Worm (Caenorhabditis elegans) whole organism, L2 larva: ENCODE results near the gene pqn-2.
"Not testable (repeated sequence)": the region's sequence is repeated elsewhere in the genome, so short reads cannot be mapped to it uniquely, and the experiment has no call there.

Experiments
- C34F6.9 ChIP-seq: fragments of 150-350 bp; optimal IDR thresholded peaks from 2 replicates; lab custom pipeline; 2014; ENCODE audit warnings: missing biosample characterization, missing genetic modification characterization
- F13H6.1 ChIP-seq: sonication (generic microtip); optimal IDR thresholded peaks from 2 replicates; lab custom pipeline; 2016; ENCODE audit warnings: missing genetic modification characterization, missing compliant biosample characterization
- R02D3.7 ChIP-seq: fragments of 150-350 bp; optimal IDR thresholded peaks from 2 replicates; lab custom pipeline; 2014; ENCODE audit warnings: missing biosample characterization, missing genetic modification characterization
- Y55F3AM.14 ChIP-seq: fragments of 200-800 bp; sonication (Bioruptor generic); optimal IDR thresholded peaks from 2 replicates; lab custom pipeline; 2018; ENCODE audit warnings: mild to moderate bottlenecking, missing genetic modification characterization, missing compliant biosample characterization
- ZK546.5 ChIP-seq: sonication (generic microtip); optimal IDR thresholded peaks from 2 replicates; lab custom pipeline; 2017; ENCODE audit warnings: missing biosample characterization, missing genetic modification characterization
- alr-1 ChIP-seq: fragments of 150-350 bp; optimal IDR thresholded peaks from 2 replicates; lab custom pipeline; 2014; ENCODE audit warnings: missing biosample characterization, missing genetic modification characterization
- aly-2 ChIP-seq: fragments of 150-350 bp; optimal IDR thresholded peaks from 2 replicates; lab custom pipeline; 2014; ENCODE audit warnings: missing biosample characterization, missing genetic modification characterization
- ama-1 ChIP-seq: fragments of 150-350 bp; optimal IDR thresholded peaks from 2 replicates; lab custom pipeline; 2018; ENCODE audit warnings: inconsistent platforms
- blmp-1 ChIP-seq: sonication (generic microtip); optimal IDR thresholded peaks from 2 replicates; lab custom pipeline; 2017; ENCODE audit warnings: missing genetic modification characterization, mild to moderate bottlenecking, missing compliant biosample characterization, antibody characterized with exemption, moderate library complexity; ENCODE audit not compliant: insufficient read depth
- ceh-16 ChIP-seq: fragments of 150-350 bp; optimal IDR thresholded peaks from 2 replicates; lab custom pipeline; 2014; ENCODE audit warnings: missing biosample characterization, missing genetic modification characterization
- ceh-82 ChIP-seq: fragments of 150-350 bp; optimal IDR thresholded peaks from 2 replicates; lab custom pipeline; 2014; ENCODE audit warnings: missing biosample characterization, missing genetic modification characterization
- crh-2 ChIP-seq: sonication (generic microtip); optimal IDR thresholded peaks from 2 replicates; lab custom pipeline; 2017; ENCODE audit warnings: missing biosample characterization, missing genetic modification characterization
- dmd-4 ChIP-seq: sonication (generic microtip); optimal IDR thresholded peaks from 2 replicates; lab custom pipeline; 2017; ENCODE audit warnings: missing biosample characterization, missing genetic modification characterization
- elt-1 ChIP-seq: fragments of 150-350 bp; optimal IDR thresholded peaks from 2 replicates; lab custom pipeline; 2014; ENCODE audit warnings: missing biosample characterization, missing genetic modification characterization
- elt-3 ChIP-seq: sonication (generic microtip); optimal IDR thresholded peaks from 2 replicates; lab custom pipeline; 2017; ENCODE audit warnings: missing biosample characterization, missing genetic modification characterization
- fos-1 ChIP-seq: fragments of 150-350 bp; optimal IDR thresholded peaks from 2 replicates; lab custom pipeline; 2014; ENCODE audit warnings: missing biosample characterization, missing genetic modification characterization
- gmeb-1 ChIP-seq: fragments of 150-350 bp; optimal IDR thresholded peaks from 2 replicates; lab custom pipeline; 2014; ENCODE audit warnings: missing biosample characterization, missing genetic modification characterization
- lin-13 ChIP-seq: fragments of 150-350 bp; optimal IDR thresholded peaks from 2 replicates; lab custom pipeline; 2014; ENCODE audit warnings: missing biosample characterization, missing genetic modification reagents, missing genetic modification characterization
- lin-39 ChIP-seq: fragments of 150-350 bp; optimal IDR thresholded peaks from 2 replicates; lab custom pipeline; 2014; ENCODE audit warnings: missing biosample characterization, missing genetic modification reagents, missing genetic modification characterization
- lsy-2 ChIP-seq, 2 experiments: fragments of 150-350 bp in 1 of 2; sonication (generic microtip) in 1 of 2; optimal IDR thresholded peaks; 2 replicates each; lab custom pipeline; 2014 to 2017; ENCODE audit warnings: missing biosample characterization in 2 of 2, missing genetic modification characterization in 2 of 2
- mab-5 ChIP-seq: fragments of 150-350 bp; optimal IDR thresholded peaks from 2 replicates; lab custom pipeline; 2014; ENCODE audit warnings: missing biosample characterization, missing genetic modification characterization
- mbf-1 ChIP-seq: sonication (generic microtip); optimal IDR thresholded peaks from 2 replicates; lab custom pipeline; 2017; ENCODE audit warnings: missing biosample characterization, missing genetic modification characterization
- mdl-1 ChIP-seq, 2 experiments: fragments of 150-350 bp in 1 of 2; sonication (generic microtip) in 1 of 2; optimal IDR thresholded peaks; 2 replicates each; lab custom pipeline; 2017; ENCODE audit warnings: missing biosample characterization in 2 of 2, missing genetic modification characterization in 2 of 2
- nhr-10 ChIP-seq: sonication (generic microtip); optimal IDR thresholded peaks from 2 replicates; lab custom pipeline; 2017; ENCODE audit warnings: missing biosample characterization, missing genetic modification characterization
- nhr-11 ChIP-seq: fragments of 150-350 bp; optimal IDR thresholded peaks from 2 replicates; lab custom pipeline; 2014; ENCODE audit warnings: missing biosample characterization, missing genetic modification characterization
- nhr-12 ChIP-seq: fragments of 150-350 bp; optimal IDR thresholded peaks from 2 replicates; lab custom pipeline; 2014; ENCODE audit warnings: missing biosample characterization, missing genetic modification characterization
- nhr-129 ChIP-seq: fragments of 150-350 bp; optimal IDR thresholded peaks from 2 replicates; lab custom pipeline; 2014; ENCODE audit warnings: missing biosample characterization, missing genetic modification characterization
- nhr-21 ChIP-seq: fragments of 150-350 bp; optimal IDR thresholded peaks from 2 replicates; lab custom pipeline; 2014; ENCODE audit warnings: missing biosample characterization, missing genetic modification characterization
- nhr-23 ChIP-seq: fragments of 150-350 bp; optimal IDR thresholded peaks from 2 replicates; lab custom pipeline; 2014; ENCODE audit warnings: missing biosample characterization, missing genetic modification reagents, missing genetic modification characterization
- nhr-25 ChIP-seq: fragments of 150-350 bp; sonication (generic microtip); optimal IDR thresholded peaks from 3 replicates; lab custom pipeline; 2014; ENCODE audit warnings: missing biosample characterization, missing genetic modification characterization
- nhr-6 ChIP-seq: fragments of 150-350 bp; optimal IDR thresholded peaks from 2 replicates; lab custom pipeline; 2014; ENCODE audit warnings: missing biosample characterization, missing genetic modification characterization
- peb-1 ChIP-seq: fragments of 150-350 bp; optimal IDR thresholded peaks from 2 replicates; lab custom pipeline; 2014; ENCODE audit warnings: missing biosample characterization, missing genetic modification characterization
- sem-4 ChIP-seq: fragments of 150-350 bp; optimal IDR thresholded peaks from 2 replicates; lab custom pipeline; 2014; ENCODE audit warnings: missing biosample characterization, missing genetic modification reagents, missing genetic modification characterization
- sma-3 ChIP-seq: sonication (generic microtip); optimal IDR thresholded peaks from 2 replicates; lab custom pipeline; 2016; ENCODE audit warnings: missing genetic modification reagents, missing genetic modification characterization, missing compliant biosample characterization
- sma-9 ChIP-seq, 2 experiments: fragments of 150-350 bp in 1 of 2; sonication (generic microtip) in 1 of 2; optimal IDR thresholded peaks; 2 replicates each; lab custom pipeline; 2014 to 2016; ENCODE audit warnings: missing genetic modification characterization in 2 of 2, mild to moderate bottlenecking in 1 of 2, missing biosample characterization in 1 of 2, missing compliant biosample characterization in 1 of 2, missing genetic modification reagents in 1 of 2, moderate library complexity in 1 of 2
- snpc-4 ChIP-seq: fragments of 150-350 bp; optimal IDR thresholded peaks from 2 replicates; lab custom pipeline; 2014; ENCODE audit warnings: missing biosample characterization, missing genetic modification characterization
- unc-39 ChIP-seq: fragments of 150-350 bp; optimal IDR thresholded peaks from 2 replicates; lab custom pipeline; 2014; ENCODE audit warnings: missing biosample characterization, missing genetic modification characterization
- unc-55 ChIP-seq: fragments of 150-350 bp; sonication (generic microtip); optimal IDR thresholded peaks from 3 replicates; lab custom pipeline; 2014; ENCODE audit warnings: missing biosample characterization, missing genetic modification reagents, missing genetic modification characterization
- zag-1 ChIP-seq: fragments of 150-350 bp; optimal IDR thresholded peaks from 2 replicates; lab custom pipeline; 2014; ENCODE audit warnings: missing biosample characterization, missing genetic modification characterization
- ztf-1 ChIP-seq: fragments of 200-800 bp; sonication (Bioruptor generic); conservative IDR thresholded peaks from 2 replicates; pipeline ENCODE4 v1.3.6; 2022; ENCODE audit warnings: missing genetic modification characterization, missing compliant biosample characterization
- ztf-11 ChIP-seq: sonication (generic microtip); optimal IDR thresholded peaks from 2 replicates; lab custom pipeline; 2017; ENCODE audit warnings: missing biosample characterization, missing genetic modification characterization

Gene pqn-2

ce11 chrV:10341905-10342328, 40.3 kb upstream of the pqn-2 start, which contains the start of gene K07C5.13:
TSS of gene K07C5.13 (plus strand) at chrV:10342055.
- TF ChIP-seq F13H6.1, result peak; percentile 77
- peak; percentile 4 for TF ChIP-seq blmp-1 (tag; lab: Kevin White, UChicago)
- TF ChIP-seq crh-2 (tag; lab: Kevin White, UChicago), result peak; percentile 31
- TF ChIP-seq C34F6.9, result peak; percentile 36
- peak; percentile 55 for TF ChIP-seq sem-4 (tag; lab: Kevin White, UChicago)
- peak; percentile 66 for TF ChIP-seq sma-3 (GFP tag; lab: Kevin White, UChicago)
- peak; percentile 74 for TF ChIP-seq sma-9 (GFP tag; optimal IDR thresholded peaks at IDR 0.05; lab: Kevin White, UChicago)
- not testable (repeated sequence) for TF ChIP-seq sma-9 (tag; optimal IDR thresholded peaks at IDR 0.05; lab: Kevin White, UChicago)
- TF ChIP-seq nhr-25 (tag; lab: Kevin White, UChicago), result peak; percentile 27
- TF ChIP-seq mab-5 (tag; lab: Kevin White, UChicago), result peak; percentile 30
- TF ChIP-seq gmeb-1 (tag; lab: Kevin White, UChicago), result peak; percentile 69
- peak; percentile 42 for TF ChIP-seq unc-55 (GFP tag; lab: Kevin White, UChicago)
- TF ChIP-seq lin-13 (GFP tag; lab: Kevin White, UChicago), result peak; percentile 62
- TF ChIP-seq nhr-129 (tag; lab: Kevin White, UChicago), result peak; percentile 45
- TF ChIP-seq Y55F3AM.14 (GFP tag; lab: Kevin White, UChicago), result peak; percentile 33
- TF ChIP-seq lsy-2 (tag; optimal IDR thresholded peaks at IDR 0.05; lab: Kevin White, UChicago), result peak; percentile 42 to 61
- TF ChIP-seq, all 48 proteins: peak for 15; not testable (repeated sequence) for 33

DNA sequence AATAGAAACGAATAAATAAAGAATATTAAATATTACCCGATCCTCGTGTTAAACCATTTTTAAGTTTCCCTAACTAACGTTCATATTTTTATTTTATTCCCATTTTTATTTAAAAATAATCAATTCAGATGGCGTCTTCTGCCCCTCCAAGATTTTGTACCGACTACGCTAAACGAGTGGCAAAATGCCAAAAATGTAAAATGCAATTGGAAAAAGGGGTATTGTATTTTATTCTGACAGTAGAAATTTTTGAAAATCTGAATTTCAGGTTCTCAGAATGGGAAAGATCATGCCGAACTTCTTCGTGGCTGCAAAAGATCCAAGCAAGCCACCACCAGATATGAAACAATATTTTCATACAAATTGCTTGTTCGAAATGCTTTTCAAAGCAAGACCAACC, 39.3 kb upstream of the pqn-2 start, which contains the start of gene K07C5.3:
K07C5.3 (plus strand) TSS at position 129 of the 400 bp plus-strand sequence.
- no peak for TF ChIP-seq dmd-4
- no peak for TF ChIP-seq ZK546.5
- no peak for TF ChIP-seq sma-3 (GFP tag; lab: Kevin White, UChicago)
- no peak for TF ChIP-seq lin-13 (GFP tag; lab: Kevin White, UChicago)
- no peak for TF ChIP-seq C34F6.9
- no peak for TF ChIP-seq ztf-11 (tag; lab: Kevin White, UChicago)
- no peak for TF ChIP-seq elt-3 (tag; lab: Kevin White, UChicago)
- no peak for TF ChIP-seq mbf-1 (tag; lab: Kevin White, UChicago)

DNA sequence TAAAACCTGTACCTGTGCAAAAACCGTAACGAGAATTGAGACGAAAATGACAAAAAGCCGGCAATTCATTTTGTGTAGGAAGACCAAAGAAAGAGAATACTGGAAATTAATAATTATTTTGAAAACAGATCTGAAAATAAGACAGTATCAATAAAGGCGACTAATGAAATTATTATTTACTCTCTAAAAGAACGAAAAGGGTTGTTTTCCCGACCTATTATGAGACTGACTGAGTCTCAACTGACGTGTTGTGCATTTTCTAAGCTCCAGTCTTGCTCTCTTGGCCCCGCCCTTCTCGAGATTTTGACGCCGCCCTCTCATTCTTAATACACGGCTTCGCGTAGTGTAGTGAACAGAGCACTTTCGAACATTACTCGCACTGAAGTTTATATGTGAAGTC, 32.2 kb upstream of the pqn-2 start, which contains the start of gene K07C5.9:
K07C5.9 (minus strand) TSS at position 101 of the 400 bp plus-strand sequence.
- TF ChIP-seq ztf-1 (GFP tag; lab: Robert Waterston, UW) (no peak), R02D3.7 (tag; lab: Kevin White, UChicago) (no peak), mbf-1 (tag; lab: Kevin White, UChicago) (no peak), lin-13 (GFP tag; lab: Kevin White, UChicago) (no peak), C34F6.9 (no peak), aly-2 (tag; lab: Kevin White, UChicago) (no peak), nhr-25 (tag; lab: Kevin White, UChicago) (no peak), unc-55 (GFP tag; lab: Kevin White, UChicago) (no peak), lin-39 (no peak), nhr-12 (tag; lab: Kevin White, UChicago) (no peak), Y55F3AM.14 (GFP tag; lab: Kevin White, UChicago) (no peak)

DNA sequence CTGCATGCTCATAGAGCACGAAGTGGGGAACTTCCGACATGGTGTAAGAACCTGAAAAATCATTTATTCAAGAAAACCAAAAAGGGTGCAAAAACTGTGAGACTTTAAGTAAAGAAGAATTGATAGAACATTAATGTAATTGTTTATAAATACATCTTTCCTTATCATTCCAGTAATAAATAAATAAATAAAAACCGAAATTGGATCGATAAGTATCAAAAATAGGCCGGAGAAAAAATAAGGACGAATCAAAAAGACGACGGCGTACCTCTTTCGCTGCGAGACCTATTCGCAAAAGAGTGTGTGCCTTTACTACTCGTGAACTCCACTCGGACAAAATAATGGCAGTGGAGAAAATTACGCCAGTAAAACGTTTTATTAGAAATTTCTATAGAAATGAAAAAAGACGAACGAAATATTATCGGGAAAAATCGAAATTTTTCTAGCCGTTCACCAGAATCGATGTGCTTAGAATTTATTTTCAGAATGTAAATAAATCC, 29.3 kb upstream of the pqn-2 start, which contains the start of gene nol-56:
nol-56 (minus strand) TSS at position 51 of the 500 bp plus-strand sequence.
- no peak for TF ChIP-seq peb-1 (tag; lab: Kevin White, UChicago)
- TF ChIP-seq nhr-25 (tag; lab: Kevin White, UChicago), result peak; percentile 85
- TF ChIP-seq sma-3 (GFP tag; lab: Kevin White, UChicago), result peak; percentile 81
- TF ChIP-seq elt-3 (tag; lab: Kevin White, UChicago), result no peak
- TF ChIP-seq lin-39, result no peak
- no peak for TF ChIP-seq mdl-1 (tag; optimal IDR thresholded peaks at IDR 0.05; lab: Kevin White, UChicago)
- TF ChIP-seq nhr-11 (tag; lab: Kevin White, UChicago), result no peak
- peak; percentile 70 for TF ChIP-seq snpc-4 (tag; lab: Kevin White, UChicago)
- TF ChIP-seq crh-2 (tag; lab: Kevin White, UChicago), result peak; percentile 90
- TF ChIP-seq F13H6.1, result peak; percentile 72
- peak; percentile 60 for TF ChIP-seq fos-1
- peak; percentile 67 for TF ChIP-seq nhr-21 (tag; lab: Kevin White, UChicago)
- peak; percentile 26 for TF ChIP-seq blmp-1 (tag; lab: Kevin White, UChicago)
- peak; percentile 15 for TF ChIP-seq alr-1 (tag; lab: Kevin White, UChicago)
- no peak for TF ChIP-seq ceh-16 (tag; lab: Kevin White, UChicago)
- TF ChIP-seq ceh-82 (tag; lab: Kevin White, UChicago), result no peak
- TF ChIP-seq ama-1 (lab: Kevin White, UChicago), result peak; percentile 27
- TF ChIP-seq sem-4 (tag; lab: Kevin White, UChicago), result peak; percentile 78
- no peak for TF ChIP-seq unc-39
- TF ChIP-seq nhr-23 (tag; lab: Kevin White, UChicago), result no peak
- peak; percentile 85 for TF ChIP-seq gmeb-1 (tag; lab: Kevin White, UChicago)
- TF ChIP-seq mab-5 (tag; lab: Kevin White, UChicago), result peak; percentile 83
- TF ChIP-seq unc-55 (GFP tag; lab: Kevin White, UChicago), result peak; percentile 91
- peak; percentile 76 for TF ChIP-seq lin-13 (GFP tag; lab: Kevin White, UChicago)
- peak; percentile 6 for TF ChIP-seq zag-1
- TF ChIP-seq dmd-4, result no peak
- no peak for TF ChIP-seq R02D3.7 (tag; lab: Kevin White, UChicago)
- no peak for TF ChIP-seq ztf-1 (GFP tag; lab: Robert Waterston, UW)
- no peak for TF ChIP-seq elt-1 (tag; lab: Kevin White, UChicago)
- TF ChIP-seq nhr-6 (tag; lab: Kevin White, UChicago), result peak; percentile 59
- TF ChIP-seq lsy-2 (tag; optimal IDR thresholded peaks at IDR 0.05; lab: Kevin White, UChicago), result peak; percentile 66 to 93
- TF ChIP-seq nhr-10, result no peak
- TF ChIP-seq ZK546.5, result peak; percentile 41
- TF ChIP-seq mbf-1 (tag; lab: Kevin White, UChicago), result no peak
- peak; percentile 79 for TF ChIP-seq sma-9 (GFP tag; optimal IDR thresholded peaks at IDR 0.05; lab: Kevin White, UChicago)
- TF ChIP-seq sma-9 (tag; optimal IDR thresholded peaks at IDR 0.05; lab: Kevin White, UChicago), result no peak
